Fruit fly (Drosophila melanogaster) S2 (cell line): Measurements from ENCODE around the gene CG33191.

ENCODE experiments used
- CG8478 ChIP-seq: fragments of >200 bp; optimal IDR thresholded peaks from 2 replicates; lab custom pipeline; 2018
- CTCF ChIP-seq, 2 experiments: fragments of >200 bp; optimal IDR thresholded peaks; 2 replicates each; lab custom pipeline; 2018

CG33191 gene

dm6 chr3R:8741941-8742340 is 37.8 kb downstream of the CG33191 start:
- TF ChIP-seq CTCF (optimal IDR thresholded peaks at IDR 0.05; lab: Kevin White, UChicago) (no peak), CG8478 (lab: Kevin White, UChicago) (no peak)

- TF ChIP-seq CG8478 (lab: Kevin White, UChicago) (no peak), CTCF (optimal IDR thresholded peaks at IDR 0.05; lab: Kevin White, UChicago) (no peak)
These were observed 38.5 kb downstream of the CG33191 start for dm6 chr3R:8741248-8741647.

dm6 chr3R:8740118-8740517 is 39.6 kb downstream of the CG33191 start:
- TF ChIP-seq CTCF (optimal IDR thresholded peaks at IDR 0.05; lab: Kevin White, UChicago) = no peak
- no peak for TF ChIP-seq CG8478 (lab: Kevin White, UChicago)

dm6 chr3R:8739161-8739783 is 40.5 kb downstream of the CG33191 start:
- TF ChIP-seq CTCF (optimal IDR thresholded peaks at IDR 0.05; lab: Kevin White, UChicago) = no peak
- no peak for TF ChIP-seq CG8478 (lab: Kevin White, UChicago)

- TF ChIP-seq CG8478 (lab: Kevin White, UChicago) (no peak), CTCF (optimal IDR thresholded peaks at IDR 0.05; lab: Kevin White, UChicago) (no peak)
These were observed 48.0 kb downstream of the CG33191 start, which contains the start of the genes M1BP and CG8202 for dm6 chr3R:8731597-8732263. TSS of gene M1BP (minus strand) at chr3R:8731698. TSS of gene CG8202 (plus strand) at chr3R:8732091.

- TF ChIP-seq CTCF (optimal IDR thresholded peaks at IDR 0.05; lab: Kevin White, UChicago) (no peak), CG8478 (lab: Kevin White, UChicago) (no peak)
These were observed 50.2 kb downstream of the CG33191 start, which contains the start of gene ranshi for dm6 chr3R:8729542-8729941. TSS of gene ranshi (minus strand) at chr3R:8729693.
